Worm (Caenorhabditis elegans): ENCODE results near the gene T26H5.9.

- TF ChIP-seq T22C8.4 (GFP tag; IDR thresholded peaks at IDR 0.05) (no peak), flt-1 (GFP tag; IDR thresholded peaks at IDR 0.05) (no peak), ref-1 (GFP tag; conservative IDR thresholded peaks at IDR 0.05) (no peak)
Observed at ce11 chrV:15481374-15481773, 36.7 kb downstream of the T26H5.9 start, which contains the start of gene nhr-150.
